Worm (Caenorhabditis elegans) whole organism, L2 larva: ENCODE results near the gene C36E8.4.

Experiments
- C34F6.9 ChIP-seq: fragments of 150-350 bp; optimal IDR thresholded peaks from 2 replicates; lab custom pipeline; 2014; ENCODE audit warnings: missing biosample characterization, missing genetic modification characterization
- F13H6.1 ChIP-seq: sonication (generic microtip); optimal IDR thresholded peaks from 2 replicates; lab custom pipeline; 2016; ENCODE audit warnings: missing genetic modification characterization, missing compliant biosample characterization
- R02D3.7 ChIP-seq: fragments of 150-350 bp; optimal IDR thresholded peaks from 2 replicates; lab custom pipeline; 2014; ENCODE audit warnings: missing biosample characterization, missing genetic modification characterization
- Y55F3AM.14 ChIP-seq: fragments of 200-800 bp; sonication (Bioruptor generic); optimal IDR thresholded peaks from 2 replicates; lab custom pipeline; 2018; ENCODE audit warnings: mild to moderate bottlenecking, missing genetic modification characterization, missing compliant biosample characterization
- ZK546.5 ChIP-seq: sonication (generic microtip); optimal IDR thresholded peaks from 2 replicates; lab custom pipeline; 2017; ENCODE audit warnings: missing biosample characterization, missing genetic modification characterization
- aly-2 ChIP-seq: fragments of 150-350 bp; optimal IDR thresholded peaks from 2 replicates; lab custom pipeline; 2014; ENCODE audit warnings: missing biosample characterization, missing genetic modification characterization
- ama-1 ChIP-seq: fragments of 150-350 bp; optimal IDR thresholded peaks from 2 replicates; lab custom pipeline; 2018; ENCODE audit warnings: inconsistent platforms
- blmp-1 ChIP-seq: sonication (generic microtip); optimal IDR thresholded peaks from 2 replicates; lab custom pipeline; 2017; ENCODE audit warnings: missing genetic modification characterization, mild to moderate bottlenecking, missing compliant biosample characterization, antibody characterized with exemption, moderate library complexity; ENCODE audit not compliant: insufficient read depth
- ceh-16 ChIP-seq: fragments of 150-350 bp; optimal IDR thresholded peaks from 2 replicates; lab custom pipeline; 2014; ENCODE audit warnings: missing biosample characterization, missing genetic modification characterization
- ceh-82 ChIP-seq: fragments of 150-350 bp; optimal IDR thresholded peaks from 2 replicates; lab custom pipeline; 2014; ENCODE audit warnings: missing biosample characterization, missing genetic modification characterization
- crh-2 ChIP-seq: sonication (generic microtip); optimal IDR thresholded peaks from 2 replicates; lab custom pipeline; 2017; ENCODE audit warnings: missing biosample characterization, missing genetic modification characterization
- dmd-4 ChIP-seq: sonication (generic microtip); optimal IDR thresholded peaks from 2 replicates; lab custom pipeline; 2017; ENCODE audit warnings: missing biosample characterization, missing genetic modification characterization
- egl-27 ChIP-seq: sonication (generic microtip); optimal IDR thresholded peaks from 3 replicates; lab custom pipeline; 2017; ENCODE audit warnings: missing biosample characterization, missing genetic modification reagents, missing genetic modification characterization
- elt-1 ChIP-seq: fragments of 150-350 bp; optimal IDR thresholded peaks from 2 replicates; lab custom pipeline; 2014; ENCODE audit warnings: missing biosample characterization, missing genetic modification characterization
- elt-3 ChIP-seq: sonication (generic microtip); optimal IDR thresholded peaks from 2 replicates; lab custom pipeline; 2017; ENCODE audit warnings: missing biosample characterization, missing genetic modification characterization
- fos-1 ChIP-seq: fragments of 150-350 bp; optimal IDR thresholded peaks from 2 replicates; lab custom pipeline; 2014; ENCODE audit warnings: missing biosample characterization, missing genetic modification characterization
- gmeb-1 ChIP-seq: fragments of 150-350 bp; optimal IDR thresholded peaks from 2 replicates; lab custom pipeline; 2014; ENCODE audit warnings: missing biosample characterization, missing genetic modification characterization
- lin-11 ChIP-seq: fragments of 150-350 bp; sonication (generic microtip); optimal IDR thresholded peaks from 2 replicates; lab custom pipeline; 2014; ENCODE audit warnings: missing biosample characterization, missing genetic modification characterization, inconsistent platforms, mixed read lengths
- lin-13 ChIP-seq: fragments of 150-350 bp; optimal IDR thresholded peaks from 2 replicates; lab custom pipeline; 2014; ENCODE audit warnings: missing biosample characterization, missing genetic modification reagents, missing genetic modification characterization
- lin-39 ChIP-seq: fragments of 150-350 bp; optimal IDR thresholded peaks from 2 replicates; lab custom pipeline; 2014; ENCODE audit warnings: missing biosample characterization, missing genetic modification reagents, missing genetic modification characterization
- lsy-2 ChIP-seq, 2 experiments: fragments of 150-350 bp in 1 of 2; sonication (generic microtip) in 1 of 2; optimal IDR thresholded peaks; 2 replicates each; lab custom pipeline; 2014 to 2017; ENCODE audit warnings: missing biosample characterization in 2 of 2, missing genetic modification characterization in 2 of 2
- mab-5 ChIP-seq: fragments of 150-350 bp; optimal IDR thresholded peaks from 2 replicates; lab custom pipeline; 2014; ENCODE audit warnings: missing biosample characterization, missing genetic modification characterization
- mbf-1 ChIP-seq: sonication (generic microtip); optimal IDR thresholded peaks from 2 replicates; lab custom pipeline; 2017; ENCODE audit warnings: missing biosample characterization, missing genetic modification characterization
- mdl-1 ChIP-seq, 2 experiments: fragments of 150-350 bp in 1 of 2; sonication (generic microtip) in 1 of 2; optimal IDR thresholded peaks; 2 replicates each; lab custom pipeline; 2017; ENCODE audit warnings: missing biosample characterization in 2 of 2, missing genetic modification characterization in 2 of 2
- nhr-10 ChIP-seq: sonication (generic microtip); optimal IDR thresholded peaks from 2 replicates; lab custom pipeline; 2017; ENCODE audit warnings: missing biosample characterization, missing genetic modification characterization
- nhr-11 ChIP-seq: fragments of 150-350 bp; optimal IDR thresholded peaks from 2 replicates; lab custom pipeline; 2014; ENCODE audit warnings: missing biosample characterization, missing genetic modification characterization
- nhr-12 ChIP-seq: fragments of 150-350 bp; optimal IDR thresholded peaks from 2 replicates; lab custom pipeline; 2014; ENCODE audit warnings: missing biosample characterization, missing genetic modification characterization
- nhr-129 ChIP-seq: fragments of 150-350 bp; optimal IDR thresholded peaks from 2 replicates; lab custom pipeline; 2014; ENCODE audit warnings: missing biosample characterization, missing genetic modification characterization
- nhr-21 ChIP-seq: fragments of 150-350 bp; optimal IDR thresholded peaks from 2 replicates; lab custom pipeline; 2014; ENCODE audit warnings: missing biosample characterization, missing genetic modification characterization
- nhr-23 ChIP-seq: fragments of 150-350 bp; optimal IDR thresholded peaks from 2 replicates; lab custom pipeline; 2014; ENCODE audit warnings: missing biosample characterization, missing genetic modification reagents, missing genetic modification characterization
- nhr-237 ChIP-seq: fragments of 150-350 bp; optimal IDR thresholded peaks from 2 replicates; lab custom pipeline; 2014; ENCODE audit warnings: missing biosample characterization, missing genetic modification characterization
- nhr-25 ChIP-seq: fragments of 150-350 bp; sonication (generic microtip); optimal IDR thresholded peaks from 3 replicates; lab custom pipeline; 2014; ENCODE audit warnings: missing biosample characterization, missing genetic modification characterization
- nhr-6 ChIP-seq: fragments of 150-350 bp; optimal IDR thresholded peaks from 2 replicates; lab custom pipeline; 2014; ENCODE audit warnings: missing biosample characterization, missing genetic modification characterization
- nhr-77 ChIP-seq: fragments of 150-350 bp; optimal IDR thresholded peaks from 2 replicates; lab custom pipeline; 2014; ENCODE audit warnings: missing biosample characterization, missing genetic modification characterization
- sem-4 ChIP-seq: fragments of 150-350 bp; optimal IDR thresholded peaks from 2 replicates; lab custom pipeline; 2014; ENCODE audit warnings: missing biosample characterization, missing genetic modification reagents, missing genetic modification characterization
- skn-1 ChIP-seq: sonication (generic microtip); optimal IDR thresholded peaks from 2 replicates; lab custom pipeline; 2017; ENCODE audit warnings: missing biosample characterization, missing genetic modification characterization
- sma-3 ChIP-seq: sonication (generic microtip); optimal IDR thresholded peaks from 2 replicates; lab custom pipeline; 2016; ENCODE audit warnings: missing genetic modification reagents, missing genetic modification characterization, missing compliant biosample characterization
- sma-9 ChIP-seq, 2 experiments: fragments of 150-350 bp in 1 of 2; sonication (generic microtip) in 1 of 2; optimal IDR thresholded peaks; 2 replicates each; lab custom pipeline; 2014 to 2016; ENCODE audit warnings: missing genetic modification characterization in 2 of 2, mild to moderate bottlenecking in 1 of 2, missing biosample characterization in 1 of 2, missing compliant biosample characterization in 1 of 2, missing genetic modification reagents in 1 of 2, moderate library complexity in 1 of 2
- snpc-4 ChIP-seq: fragments of 150-350 bp; optimal IDR thresholded peaks from 2 replicates; lab custom pipeline; 2014; ENCODE audit warnings: missing biosample characterization, missing genetic modification characterization
- unc-39 ChIP-seq: fragments of 150-350 bp; optimal IDR thresholded peaks from 2 replicates; lab custom pipeline; 2014; ENCODE audit warnings: missing biosample characterization, missing genetic modification characterization
- unc-55 ChIP-seq: fragments of 150-350 bp; sonication (generic microtip); optimal IDR thresholded peaks from 3 replicates; lab custom pipeline; 2014; ENCODE audit warnings: missing biosample characterization, missing genetic modification reagents, missing genetic modification characterization
- ztf-1 ChIP-seq: fragments of 200-800 bp; sonication (Bioruptor generic); conservative IDR thresholded peaks from 2 replicates; pipeline ENCODE4 v1.3.6; 2022; ENCODE audit warnings: missing genetic modification characterization, missing compliant biosample characterization
- ztf-4 ChIP-seq: fragments of 150-350 bp; optimal IDR thresholded peaks from 2 replicates; lab custom pipeline; 2014; ENCODE audit warnings: missing biosample characterization, missing genetic modification characterization

The C36E8.4 gene

ce11 chrIII:4018591-4019580 lies 6.8 kb downstream of the C36E8.4 start:
- TF ChIP-seq gmeb-1 = no peak
- TF ChIP-seq mbf-1 (tag; lab: Kevin White, UChicago) = no peak
- peak; percentile 21 for TF ChIP-seq C34F6.9
- no peak for TF ChIP-seq nhr-237 (tag; lab: Kevin White, UChicago)
- no peak for TF ChIP-seq nhr-6 (tag; lab: Kevin White, UChicago)
- peak; percentile 18 for TF ChIP-seq crh-2 (tag; lab: Kevin White, UChicago)
- TF ChIP-seq ceh-16 (tag; lab: Kevin White, UChicago) = no peak
- no peak for TF ChIP-seq elt-3 (tag; lab: Kevin White, UChicago)
- no peak for TF ChIP-seq unc-39
- no peak for TF ChIP-seq dmd-4 (tag; lab: Kevin White, UChicago)
- TF ChIP-seq ama-1 (lab: Kevin White, UChicago) = no peak
- no peak for TF ChIP-seq sma-3 (GFP tag; lab: Kevin White, UChicago)
- no peak for TF ChIP-seq lin-11 (tag; lab: Kevin White, UChicago)
- no peak for TF ChIP-seq snpc-4 (tag; lab: Kevin White, UChicago)
- TF ChIP-seq ztf-4 (tag; lab: Kevin White, UChicago) = no peak
- TF ChIP-seq sem-4 (tag; lab: Kevin White, UChicago) = peak; percentile 39
- no peak for TF ChIP-seq nhr-21 (tag; lab: Kevin White, UChicago)
- TF ChIP-seq blmp-1 = no peak
- TF ChIP-seq nhr-11 (tag; lab: Kevin White, UChicago) = no peak
- no peak for TF ChIP-seq lin-39 (tag; lab: Kevin White, UChicago)
- no peak for TF ChIP-seq nhr-12 (tag; lab: Kevin White, UChicago)
- no peak for TF ChIP-seq nhr-10
- no peak for TF ChIP-seq nhr-23 (tag; lab: Kevin White, UChicago)
- TF ChIP-seq ZK546.5 (tag; lab: Kevin White, UChicago) = no peak
- TF ChIP-seq R02D3.7 (tag; lab: Kevin White, UChicago) = no peak
- TF ChIP-seq nhr-25 (tag; lab: Kevin White, UChicago) = no peak
- TF ChIP-seq ztf-1 (GFP tag; lab: Robert Waterston, UW) = no peak
- no peak for TF ChIP-seq mdl-1 (tag; optimal IDR thresholded peaks at IDR 0.05; lab: Kevin White, UChicago)
- peak; percentile 14 for TF ChIP-seq mab-5
- no peak for TF ChIP-seq Y55F3AM.14 (GFP tag; lab: Kevin White, UChicago)
- TF ChIP-seq fos-1 (tag; lab: Kevin White, UChicago) = peak; percentile 88
- no peak for TF ChIP-seq elt-1 (tag; lab: Kevin White, UChicago)
- no peak for TF ChIP-seq nhr-77 (tag; lab: Kevin White, UChicago)
- TF ChIP-seq F13H6.1 = peak; percentile 34
- no peak for TF ChIP-seq ceh-82 (tag; lab: Kevin White, UChicago)
- no peak for TF ChIP-seq egl-27 (tag; lab: Kevin White, UChicago)
- TF ChIP-seq lsy-2 (tag; optimal IDR thresholded peaks at IDR 0.05; lab: Kevin White, UChicago) = peak in 1 of 2 experiments; percentile 46
- peak; percentile 9 for TF ChIP-seq nhr-129 (tag; lab: Kevin White, UChicago)
- no peak for TF ChIP-seq skn-1 (tag; lab: Kevin White, UChicago)
- peak; percentile 32 for TF ChIP-seq unc-55 (GFP tag; lab: Kevin White, UChicago)
- peak; percentile 5 for TF ChIP-seq lin-13 (GFP tag; lab: Kevin White, UChicago)
- TF ChIP-seq aly-2 (tag; lab: Kevin White, UChicago) = no peak
- no peak for TF ChIP-seq sma-9 (GFP tag; optimal IDR thresholded peaks at IDR 0.05; lab: Kevin White, UChicago)
- TF ChIP-seq sma-9 (tag; optimal IDR thresholded peaks at IDR 0.05; lab: Kevin White, UChicago) = no peak
